Worm (Caenorhabditis elegans) whole organism, L3 larva: ENCODE data around the gene coq-6.
A peak's percentile ranks its signal among the peaks of the same experiment; 100 is the strongest.

ENCODE experiments used
- R02D3.7 ChIP-seq: fragments of 150-350 bp; optimal IDR thresholded peaks from 2 replicates; lab custom pipeline; 2014; ENCODE audit warnings: missing biosample characterization, missing genetic modification characterization
- ZK546.5 ChIP-seq: sonication (generic microtip); optimal IDR thresholded peaks from 2 replicates; lab custom pipeline; 2017; ENCODE audit warnings: missing biosample characterization, missing genetic modification characterization
- ceh-16 ChIP-seq: sonication (generic microtip); optimal IDR thresholded peaks from 2 replicates; lab custom pipeline; 2017; ENCODE audit warnings: missing biosample characterization, missing genetic modification characterization
- ceh-28 ChIP-seq: fragments of 150-350 bp; optimal IDR thresholded peaks from 2 replicates; lab custom pipeline; 2014; ENCODE audit warnings: missing biosample characterization, missing genetic modification reagents, missing genetic modification characterization
- ceh-9 ChIP-seq: sonication (generic microtip); optimal IDR thresholded peaks from 2 replicates; lab custom pipeline; 2018; ENCODE audit warnings: missing biosample characterization, missing genetic modification characterization
- egl-5 ChIP-seq: fragments of 150-350 bp; optimal IDR thresholded peaks from 2 replicates; lab custom pipeline; 2017; ENCODE audit warnings: missing biosample characterization, missing genetic modification reagents, missing genetic modification characterization, inconsistent platforms
- elt-2 ChIP-seq: sonication (generic microtip); optimal IDR thresholded peaks from 2 replicates; lab custom pipeline; 2016; ENCODE audit warnings: missing genetic modification reagents, mild to moderate bottlenecking, missing genetic modification characterization, missing compliant biosample characterization
- elt-3 ChIP-seq, 3 experiments: fragments of 150-350 bp in 1 of 3; sonication (generic microtip) in 2 of 3; optimal IDR thresholded peaks; 2 replicates in 2 of 3; 4 replicates in 1 of 3; lab custom pipeline; 2014 to 2017; ENCODE audit warnings: missing biosample characterization in 3 of 3, missing genetic modification characterization in 3 of 3
- fos-1 ChIP-seq: fragments of 150-350 bp; optimal IDR thresholded peaks from 2 replicates; lab custom pipeline; 2014; ENCODE audit warnings: missing biosample characterization, missing genetic modification characterization
- hmg-11 ChIP-seq: sonication (generic microtip); optimal IDR thresholded peaks from 2 replicates; lab custom pipeline; 2016; ENCODE audit warnings: missing genetic modification characterization, missing compliant biosample characterization
- lin-15B ChIP-seq: fragments of 150-350 bp; optimal IDR thresholded peaks from 2 replicates; lab custom pipeline; 2014; ENCODE audit warnings: missing biosample characterization, missing genetic modification characterization
- lin-39 ChIP-seq: fragments of 150-350 bp; optimal IDR thresholded peaks from 2 replicates; lab custom pipeline; 2018; ENCODE audit warnings: missing biosample characterization, missing genetic modification reagents, missing genetic modification characterization
- lsy-12 ChIP-seq: sonication (generic microtip); optimal IDR thresholded peaks from 2 replicates; lab custom pipeline; 2016; ENCODE audit warnings: mild to moderate bottlenecking, missing genetic modification characterization, missing compliant biosample characterization
- mdl-1 ChIP-seq: fragments of 150-350 bp; optimal IDR thresholded peaks from 2 replicates; lab custom pipeline; 2014; ENCODE audit warnings: missing biosample characterization, missing genetic modification characterization
- nfya-1 ChIP-seq: sonication (generic microtip); optimal IDR thresholded peaks from 2 replicates; lab custom pipeline; 2017; ENCODE audit warnings: missing genetic modification characterization, mild to moderate bottlenecking, missing compliant biosample characterization, antibody characterized with exemption, moderate library complexity; ENCODE audit not compliant: insufficient read depth
- nhr-11 ChIP-seq: fragments of 150-350 bp; optimal IDR thresholded peaks from 2 replicates; lab custom pipeline; 2014; ENCODE audit warnings: missing biosample characterization, missing genetic modification characterization
- nhr-237 ChIP-seq: fragments of 150-350 bp; optimal IDR thresholded peaks from 2 replicates; lab custom pipeline; 2014; ENCODE audit warnings: missing biosample characterization, missing genetic modification characterization
- nhr-28 ChIP-seq: fragments of 150-350 bp; optimal IDR thresholded peaks from 2 replicates; lab custom pipeline; 2014; ENCODE audit warnings: missing biosample characterization, missing genetic modification characterization
- nhr-43 ChIP-seq: sonication (generic microtip); optimal IDR thresholded peaks from 2 replicates; lab custom pipeline; 2016; ENCODE audit warnings: mild to moderate bottlenecking, missing genetic modification characterization, missing compliant biosample characterization; ENCODE audit not compliant: poor library complexity, severe bottlenecking
- nhr-67 ChIP-seq: fragments of 150-350 bp; optimal IDR thresholded peaks from 2 replicates; lab custom pipeline; 2014; ENCODE audit warnings: missing biosample characterization, missing genetic modification characterization
- nhr-76 ChIP-seq: fragments of 150-350 bp; sonication (generic microtip); optimal IDR thresholded peaks from 5 replicates; lab custom pipeline; 2014; ENCODE audit warnings: missing biosample characterization, missing genetic modification characterization
- nhr-77 ChIP-seq: fragments of 150-350 bp; optimal IDR thresholded peaks from 2 replicates; lab custom pipeline; 2014; ENCODE audit warnings: missing biosample characterization, missing genetic modification characterization
- pha-4 ChIP-seq: fragments of 150-350 bp; optimal IDR thresholded peaks from 2 replicates; lab custom pipeline; 2014; ENCODE audit warnings: missing biosample characterization, missing genetic modification reagents, missing genetic modification characterization
- pqm-1 ChIP-seq: fragments of 150-350 bp; optimal IDR thresholded peaks from 2 replicates; lab custom pipeline; 2017; ENCODE audit warnings: missing biosample characterization, missing genetic modification characterization, inconsistent platforms
- sea-2 ChIP-seq: fragments of 150-350 bp; sonication (generic microtip); optimal IDR thresholded peaks from 4 replicates; lab custom pipeline; 2014; ENCODE audit warnings: missing biosample characterization, missing genetic modification reagents, missing genetic modification characterization
- snpc-4 ChIP-seq: fragments of 150-350 bp; optimal IDR thresholded peaks from 2 replicates; lab custom pipeline; 2014; ENCODE audit warnings: missing biosample characterization, missing genetic modification characterization
- tbx-2 ChIP-seq: sonication (generic microtip); optimal IDR thresholded peaks from 2 replicates; lab custom pipeline; 2016; ENCODE audit warnings: mild to moderate bottlenecking, missing genetic modification characterization, missing compliant biosample characterization
- unc-39 ChIP-seq: sonication (generic microtip); optimal IDR thresholded peaks from 4 replicates; lab custom pipeline; 2017; ENCODE audit warnings: missing biosample characterization, missing genetic modification characterization
- unc-62 ChIP-seq: fragments of 150-350 bp; sonication (generic microtip); optimal IDR thresholded peaks from 4 replicates; lab custom pipeline; 2014; ENCODE audit warnings: missing biosample characterization, missing genetic modification reagents, missing genetic modification characterization
- zag-1 ChIP-seq: fragments of 150-350 bp; optimal IDR thresholded peaks from 2 replicates; lab custom pipeline; 2014; ENCODE audit warnings: missing biosample characterization, missing genetic modification characterization
- ztf-11 ChIP-seq: fragments of 150-350 bp; optimal IDR thresholded peaks from 2 replicates; lab custom pipeline; 2014; ENCODE audit warnings: missing biosample characterization, missing genetic modification characterization
- ztf-4 ChIP-seq: fragments of 150-350 bp; optimal IDR thresholded peaks from 2 replicates; lab custom pipeline; 2014; ENCODE audit warnings: missing biosample characterization, missing genetic modification characterization

The coq-6 gene

ce11 chrV:9336462-9336861 is at the start of gene coq-6:
coq-6 (plus strand) TSS chrV:9336762.
- TF ChIP-seq mdl-1 (tag; lab: Kevin White, UChicago) (no peak), nhr-76 (no peak), sea-2 (GFP tag; lab: Kevin White, UChicago) (no peak), egl-5 (tag; lab: Kevin White, UChicago) (no peak), ceh-28 (no peak), nfya-1 (no peak), pqm-1 (tag; lab: Kevin White, UChicago) (no peak), ceh-16 (tag; lab: Kevin White, UChicago) (no peak), R02D3.7 (tag; lab: Kevin White, UChicago) (no peak), nhr-11 (no peak), nhr-67 (tag; lab: Kevin White, UChicago) (no peak), snpc-4 (tag; lab: Kevin White, UChicago) (no peak), tbx-2 (tag; lab: Kevin White, UChicago) (no peak), elt-3 (tag; optimal IDR thresholded peaks at IDR 0.05; lab: Kevin White, UChicago) (no peak)

DNA sequence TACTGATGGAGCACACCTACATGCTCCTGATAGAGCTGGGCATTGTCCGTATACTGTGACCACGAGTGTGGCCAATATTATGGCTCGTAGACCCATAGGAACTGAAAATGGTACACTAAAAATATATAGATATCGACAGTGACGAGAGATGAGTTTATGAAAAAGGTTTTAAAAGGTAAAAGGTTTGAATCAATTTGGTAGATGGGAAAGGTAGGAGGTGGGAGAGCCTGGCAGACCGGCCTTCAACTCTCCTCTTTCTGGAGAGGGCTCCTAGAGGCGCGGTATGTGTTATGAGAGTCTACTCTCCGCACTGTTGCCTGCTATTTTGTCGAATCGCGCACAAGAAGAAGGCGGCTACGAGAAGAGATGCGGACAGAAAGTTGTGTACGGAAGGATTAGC is 49.1 kb upstream of the coq-6 start, which contains the start of gene lron-2:
Gene lron-2, minus strand, starts transcription at position 101 of the 400 bp plus-strand sequence.
- TF ChIP-seq lsy-12, result no peak
- TF ChIP-seq elt-3 (tag; optimal IDR thresholded peaks at IDR 0.05; lab: Kevin White, UChicago), result no peak
- no peak for TF ChIP-seq R02D3.7 (tag; lab: Kevin White, UChicago)
- no peak for TF ChIP-seq pqm-1 (tag; lab: Kevin White, UChicago)
- TF ChIP-seq sea-2 (GFP tag; lab: Kevin White, UChicago), result no peak
- no peak for TF ChIP-seq nhr-77
- no peak for TF ChIP-seq ceh-9 (tag; lab: Kevin White, UChicago)
- TF ChIP-seq nhr-67 (tag; lab: Kevin White, UChicago), result no peak
- no peak for TF ChIP-seq ztf-11 (tag; lab: Kevin White, UChicago)
- TF ChIP-seq, all 47 proteins: peak for 0

DNA sequence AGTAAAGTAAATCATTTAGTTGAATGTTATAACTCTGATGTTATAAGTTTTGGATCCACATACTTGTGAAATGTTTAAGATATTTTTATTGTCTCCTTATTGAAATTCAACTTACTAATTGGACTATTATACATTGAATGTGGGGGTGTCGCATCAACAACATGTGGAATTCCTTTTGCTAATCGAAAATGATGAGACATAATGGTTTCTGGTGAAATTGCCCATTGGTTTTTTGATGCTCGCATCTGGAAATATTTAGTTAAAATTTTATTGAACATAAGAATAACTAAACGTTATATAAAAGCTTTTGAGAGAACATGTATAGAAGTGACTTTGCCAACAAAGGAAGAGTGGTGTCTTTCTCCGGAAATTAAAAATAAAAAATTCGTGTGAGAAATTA is 44.6 kb upstream of the coq-6 start, which contains the start of gene ZK682.7:
Gene ZK682.7, minus strand, starts transcription at position 247 of the 400 bp plus-strand sequence.
- TF ChIP-seq unc-39 (tag; lab: Kevin White, UChicago) (no peak), nfya-1 (no peak), elt-3 (tag; optimal IDR thresholded peaks at IDR 0.05; lab: Kevin White, UChicago) (no peak), ZK546.5 (tag; lab: Kevin White, UChicago) (no peak), hmg-11 (tag; lab: Kevin White, UChicago) (no peak), nhr-43 (no peak), nhr-28 (tag; lab: Kevin White, UChicago) (no peak), ztf-4 (tag; lab: Kevin White, UChicago) (no peak), lin-15B (tag; lab: Kevin White, UChicago) (no peak), fos-1 (tag; lab: Kevin White, UChicago) (no peak), egl-5 (tag; lab: Kevin White, UChicago) (no peak), mdl-1 (tag; lab: Kevin White, UChicago) (no peak)

DNA sequence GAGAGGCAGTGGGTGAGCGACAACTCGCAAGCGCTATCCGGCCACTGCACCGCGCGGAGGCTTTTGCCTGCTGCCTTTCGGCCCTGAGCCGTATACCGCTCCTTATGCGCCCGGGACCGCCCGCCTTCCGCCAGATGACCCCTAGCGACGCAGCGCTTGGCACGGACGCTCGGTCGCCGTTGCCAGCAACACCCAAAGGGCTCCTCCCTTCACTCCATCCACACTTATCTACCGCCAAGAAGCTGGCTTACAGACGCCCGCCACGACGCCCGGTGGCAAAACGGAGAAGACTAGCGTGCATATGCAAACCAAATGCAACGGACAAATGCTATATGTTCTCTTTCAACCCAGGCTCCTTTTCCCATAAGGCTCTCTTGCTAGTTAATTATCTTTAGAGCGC is 43.2 kb upstream of the coq-6 start:
- TF ChIP-seq nhr-237 (tag; lab: Kevin White, UChicago) (no peak), ztf-11 (tag; lab: Kevin White, UChicago) (no peak), nfya-1 (peak; percentile 11), R02D3.7 (tag; lab: Kevin White, UChicago) (no peak), tbx-2 (tag; lab: Kevin White, UChicago) (peak; percentile 16), zag-1 (tag; lab: Kevin White, UChicago) (no peak)
- TF ChIP-seq, all 47 proteins: peak for 2

- TF ChIP-seq ceh-16 (tag; lab: Kevin White, UChicago) (no peak), unc-62 (GFP tag; lab: Kevin White, UChicago) (no peak), sea-2 (GFP tag; lab: Kevin White, UChicago) (no peak), nhr-67 (tag; lab: Kevin White, UChicago) (no peak), pha-4 (tag; lab: Kevin White, UChicago) (peak; percentile 17)
Observed at ce11 chrV:9295581-9295980, 41.0 kb upstream of the coq-6 start.

DNA sequence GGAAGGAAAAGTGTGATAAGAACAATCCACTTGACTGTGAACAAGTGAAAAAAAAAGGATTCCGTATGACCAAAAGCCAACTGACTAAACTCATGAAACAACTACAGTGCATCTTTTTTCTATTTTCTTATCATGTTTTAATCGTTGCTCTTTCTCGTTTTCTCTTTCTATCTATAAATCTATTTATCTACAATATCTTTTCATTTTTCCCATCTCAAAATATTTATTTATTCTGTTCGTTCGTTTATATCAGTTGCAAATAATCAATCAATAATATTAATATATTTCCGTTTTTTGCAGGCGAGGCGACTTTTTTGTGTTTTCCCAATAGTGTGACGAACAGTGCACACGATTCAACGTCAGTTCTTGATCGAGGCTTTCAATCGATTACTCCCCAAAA is 39.2 kb upstream of the coq-6 start, which contains the start of gene F44A2.5:
Gene F44A2.5, plus strand, starts transcription at position 301 of the 400 bp plus-strand sequence.
- no peak for TF ChIP-seq tbx-2 (tag; lab: Kevin White, UChicago)
- TF ChIP-seq elt-2 (tag; lab: Kevin White, UChicago), result no peak
- TF ChIP-seq lin-39 (tag; lab: Kevin White, UChicago), result no peak
- TF ChIP-seq pha-4 (tag; lab: Kevin White, UChicago), result peak; percentile 23
- TF ChIP-seq, all 47 proteins: peak for 1
